Worm (Caenorhabditis elegans) whole organism, L1 larva: ENCODE results near the gene T28F3.9.

Source experiments
- nhr-12 ChIP-seq: sonication (generic microtip); optimal IDR thresholded peaks from 2 replicates; lab custom pipeline; 2017; ENCODE audit warnings: missing biosample characterization, missing genetic modification characterization
- nhr-237 ChIP-seq: fragments of 150-350 bp; optimal IDR thresholded peaks from 2 replicates; lab custom pipeline; 2014; ENCODE audit warnings: missing biosample characterization, missing genetic modification characterization

DNA sequence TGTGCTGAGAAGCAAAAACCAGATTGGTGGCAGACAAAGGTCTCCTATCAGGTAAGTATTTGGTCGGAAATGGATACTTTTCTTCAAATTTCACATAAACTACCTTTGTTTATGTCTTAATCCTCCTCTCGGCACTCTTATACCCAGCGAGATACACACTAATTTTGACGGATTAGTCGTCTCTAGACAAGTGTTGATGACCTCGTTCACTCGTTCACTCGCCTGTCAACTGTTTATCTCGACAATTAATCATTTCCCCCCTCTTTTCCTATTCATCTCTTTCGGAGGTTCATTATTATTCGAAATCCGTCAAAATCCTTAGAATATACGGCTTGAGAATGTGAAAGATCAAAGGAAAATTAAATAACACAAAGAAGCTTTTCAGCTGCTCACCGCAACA is 38.6 kb upstream of the T28F3.9 start:
- TF ChIP-seq nhr-12 (tag; lab: Kevin White, UChicago) (no peak), nhr-237 (no peak)
